Fruit fly (Drosophila melanogaster) whole organism, pupa: Measurements from ENCODE around the gene CG32767.

ENCODE experiments used
- CG12605 ChIP-seq: fragments of 200-800 bp; sonication (Bioruptor generic); IDR thresholded peaks from 2 replicates; pipeline ENCODE4 v1.3.6; 2022; ENCODE audit warnings: missing biosample characterization, missing genetic modification characterization
- CG14655 ChIP-seq: fragments of 200-800 bp; sonication (Bioruptor generic); optimal IDR thresholded peaks from 3 replicates; lab custom pipeline; 2017; ENCODE audit warnings: mild to moderate bottlenecking, missing biosample characterization, missing genetic modification reagents, missing genetic modification characterization
- CG15710 ChIP-seq: fragments of 200-800 bp; sonication (Bioruptor generic); optimal IDR thresholded peaks from 2 replicates; lab custom pipeline; 2018; ENCODE audit warnings: missing biosample characterization, mild to moderate bottlenecking, missing genetic modification characterization, moderate library complexity
- CG32121 ChIP-seq: fragments of 200-800 bp; sonication (Bioruptor generic); IDR thresholded peaks from 2 replicates; pipeline ENCODE4 v1.3.6; 2022; ENCODE audit warnings: missing biosample characterization, missing genetic modification characterization
- CG34367 ChIP-seq: fragments of 200-800 bp; sonication (Bioruptor generic); optimal IDR thresholded peaks from 2 replicates; lab custom pipeline; 2018; ENCODE audit warnings: missing biosample characterization, mild to moderate bottlenecking, missing genetic modification characterization
- Ets98B ChIP-seq: fragments of 200-800 bp; sonication (Bioruptor generic); IDR thresholded peaks from 2 replicates; pipeline ENCODE4 v1.3.6; 2022; ENCODE audit warnings: missing biosample characterization, missing genetic modification characterization
- fd96Ca ChIP-seq: fragments of 200-800 bp; sonication (Bioruptor generic); IDR thresholded peaks from 3 replicates; pipeline ENCODE4 v1.3.6; 2022; ENCODE audit warnings: missing biosample characterization, missing genetic modification characterization
- rn ChIP-seq: fragments of 200-800 bp; sonication (Bioruptor generic); IDR thresholded peaks from 2 replicates; pipeline ENCODE4 v1.3.6; 2022; ENCODE audit warnings: missing biosample characterization, missing genetic modification characterization

DNA sequence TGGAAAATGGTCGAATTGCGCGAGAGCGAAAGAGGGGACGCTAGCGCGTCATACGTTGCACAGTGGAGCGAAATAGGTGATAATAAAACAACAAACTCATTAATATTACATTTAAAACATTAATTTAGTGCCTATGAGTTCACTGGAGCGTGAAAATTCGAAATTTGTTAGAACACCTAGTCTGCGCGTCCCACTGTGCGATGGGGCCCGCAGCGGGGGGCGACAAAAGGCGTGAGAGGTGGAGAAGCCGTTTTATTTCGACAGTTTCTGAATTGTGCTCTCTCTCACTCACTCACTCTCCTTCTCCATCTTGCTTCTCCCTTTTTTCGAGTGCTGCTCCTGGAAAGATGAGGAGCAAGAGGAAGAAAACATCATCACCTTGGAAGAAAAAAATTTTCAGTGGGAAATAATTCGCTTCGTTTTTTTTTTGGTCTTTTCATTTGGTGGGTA, 896 bp downstream of the CG32767 start:
- TF ChIP-seq CG15710 (tag; lab: Kevin White, UChicago) (peak; percentile 79), fd96Ca (peak; percentile 99), Ets98B (GFP tag; lab: Robert Waterston, UW) (peak; percentile 98), CG32121 (peak; percentile 97), CG34367 (tag; lab: Kevin White, UChicago) (peak; percentile 81), CG12605 (peak; percentile 95), CG14655 (GFP tag; lab: Kevin White, UChicago) (peak; percentile 94), rn (GFP tag; lab: Robert Waterston, UW) (peak; percentile 95)
